Worm (Caenorhabditis elegans) whole organism, L2 larva: Measurements from ENCODE around the gene rmd-1.

ENCODE experiments used
- C34F6.9 ChIP-seq: fragments of 150-350 bp; optimal IDR thresholded peaks from 2 replicates; lab custom pipeline; 2014; ENCODE audit warnings: missing biosample characterization, missing genetic modification characterization
- F13H6.1 ChIP-seq: sonication (generic microtip); optimal IDR thresholded peaks from 2 replicates; lab custom pipeline; 2016; ENCODE audit warnings: missing genetic modification characterization, missing compliant biosample characterization
- R02D3.7 ChIP-seq: fragments of 150-350 bp; optimal IDR thresholded peaks from 2 replicates; lab custom pipeline; 2014; ENCODE audit warnings: missing biosample characterization, missing genetic modification characterization
- ama-1 ChIP-seq: fragments of 150-350 bp; optimal IDR thresholded peaks from 2 replicates; lab custom pipeline; 2018; ENCODE audit warnings: inconsistent platforms
- blmp-1 ChIP-seq: sonication (generic microtip); optimal IDR thresholded peaks from 2 replicates; lab custom pipeline; 2017; ENCODE audit warnings: missing genetic modification characterization, mild to moderate bottlenecking, missing compliant biosample characterization, antibody characterized with exemption, moderate library complexity; ENCODE audit not compliant: insufficient read depth
- ceh-16 ChIP-seq: fragments of 150-350 bp; optimal IDR thresholded peaks from 2 replicates; lab custom pipeline; 2014; ENCODE audit warnings: missing biosample characterization, missing genetic modification characterization
- ceh-82 ChIP-seq: fragments of 150-350 bp; optimal IDR thresholded peaks from 2 replicates; lab custom pipeline; 2014; ENCODE audit warnings: missing biosample characterization, missing genetic modification characterization
- crh-2 ChIP-seq: sonication (generic microtip); optimal IDR thresholded peaks from 2 replicates; lab custom pipeline; 2017; ENCODE audit warnings: missing biosample characterization, missing genetic modification characterization
- dmd-4 ChIP-seq: sonication (generic microtip); optimal IDR thresholded peaks from 2 replicates; lab custom pipeline; 2017; ENCODE audit warnings: missing biosample characterization, missing genetic modification characterization
- elt-1 ChIP-seq: fragments of 150-350 bp; optimal IDR thresholded peaks from 2 replicates; lab custom pipeline; 2014; ENCODE audit warnings: missing biosample characterization, missing genetic modification characterization
- elt-3 ChIP-seq: sonication (generic microtip); optimal IDR thresholded peaks from 2 replicates; lab custom pipeline; 2017; ENCODE audit warnings: missing biosample characterization, missing genetic modification characterization
- fos-1 ChIP-seq: fragments of 150-350 bp; optimal IDR thresholded peaks from 2 replicates; lab custom pipeline; 2014; ENCODE audit warnings: missing biosample characterization, missing genetic modification characterization
- gmeb-1 ChIP-seq: fragments of 150-350 bp; optimal IDR thresholded peaks from 2 replicates; lab custom pipeline; 2014; ENCODE audit warnings: missing biosample characterization, missing genetic modification characterization
- lin-13 ChIP-seq: fragments of 150-350 bp; optimal IDR thresholded peaks from 2 replicates; lab custom pipeline; 2014; ENCODE audit warnings: missing biosample characterization, missing genetic modification reagents, missing genetic modification characterization
- lin-39 ChIP-seq: fragments of 150-350 bp; optimal IDR thresholded peaks from 2 replicates; lab custom pipeline; 2014; ENCODE audit warnings: missing biosample characterization, missing genetic modification reagents, missing genetic modification characterization
- lsy-2 ChIP-seq, 2 experiments: fragments of 150-350 bp in 1 of 2; sonication (generic microtip) in 1 of 2; optimal IDR thresholded peaks; 2 replicates each; lab custom pipeline; 2014 to 2017; ENCODE audit warnings: missing biosample characterization in 2 of 2, missing genetic modification characterization in 2 of 2
- mbf-1 ChIP-seq: sonication (generic microtip); optimal IDR thresholded peaks from 2 replicates; lab custom pipeline; 2017; ENCODE audit warnings: missing biosample characterization, missing genetic modification characterization
- mdl-1 ChIP-seq, 2 experiments: fragments of 150-350 bp in 1 of 2; sonication (generic microtip) in 1 of 2; optimal IDR thresholded peaks; 2 replicates each; lab custom pipeline; 2017; ENCODE audit warnings: missing biosample characterization in 2 of 2, missing genetic modification characterization in 2 of 2
- nhr-11 ChIP-seq: fragments of 150-350 bp; optimal IDR thresholded peaks from 2 replicates; lab custom pipeline; 2014; ENCODE audit warnings: missing biosample characterization, missing genetic modification characterization
- nhr-12 ChIP-seq: fragments of 150-350 bp; optimal IDR thresholded peaks from 2 replicates; lab custom pipeline; 2014; ENCODE audit warnings: missing biosample characterization, missing genetic modification characterization
- nhr-129 ChIP-seq: fragments of 150-350 bp; optimal IDR thresholded peaks from 2 replicates; lab custom pipeline; 2014; ENCODE audit warnings: missing biosample characterization, missing genetic modification characterization
- nhr-21 ChIP-seq: fragments of 150-350 bp; optimal IDR thresholded peaks from 2 replicates; lab custom pipeline; 2014; ENCODE audit warnings: missing biosample characterization, missing genetic modification characterization
- nhr-237 ChIP-seq: fragments of 150-350 bp; optimal IDR thresholded peaks from 2 replicates; lab custom pipeline; 2014; ENCODE audit warnings: missing biosample characterization, missing genetic modification characterization
- nhr-25 ChIP-seq: fragments of 150-350 bp; sonication (generic microtip); optimal IDR thresholded peaks from 3 replicates; lab custom pipeline; 2014; ENCODE audit warnings: missing biosample characterization, missing genetic modification characterization
- nhr-6 ChIP-seq: fragments of 150-350 bp; optimal IDR thresholded peaks from 2 replicates; lab custom pipeline; 2014; ENCODE audit warnings: missing biosample characterization, missing genetic modification characterization
- nhr-77 ChIP-seq: fragments of 150-350 bp; optimal IDR thresholded peaks from 2 replicates; lab custom pipeline; 2014; ENCODE audit warnings: missing biosample characterization, missing genetic modification characterization
- sem-4 ChIP-seq: fragments of 150-350 bp; optimal IDR thresholded peaks from 2 replicates; lab custom pipeline; 2014; ENCODE audit warnings: missing biosample characterization, missing genetic modification reagents, missing genetic modification characterization
- skn-1 ChIP-seq: sonication (generic microtip); optimal IDR thresholded peaks from 2 replicates; lab custom pipeline; 2017; ENCODE audit warnings: missing biosample characterization, missing genetic modification characterization
- sma-3 ChIP-seq: sonication (generic microtip); optimal IDR thresholded peaks from 2 replicates; lab custom pipeline; 2016; ENCODE audit warnings: missing genetic modification reagents, missing genetic modification characterization, missing compliant biosample characterization
- sma-9 ChIP-seq, 2 experiments: fragments of 150-350 bp in 1 of 2; sonication (generic microtip) in 1 of 2; optimal IDR thresholded peaks; 2 replicates each; lab custom pipeline; 2014 to 2016; ENCODE audit warnings: missing genetic modification characterization in 2 of 2, mild to moderate bottlenecking in 1 of 2, missing biosample characterization in 1 of 2, missing compliant biosample characterization in 1 of 2, missing genetic modification reagents in 1 of 2, moderate library complexity in 1 of 2
- snpc-4 ChIP-seq: fragments of 150-350 bp; optimal IDR thresholded peaks from 2 replicates; lab custom pipeline; 2014; ENCODE audit warnings: missing biosample characterization, missing genetic modification characterization
- unc-39 ChIP-seq: fragments of 150-350 bp; optimal IDR thresholded peaks from 2 replicates; lab custom pipeline; 2014; ENCODE audit warnings: missing biosample characterization, missing genetic modification characterization
- unc-55 ChIP-seq: fragments of 150-350 bp; sonication (generic microtip); optimal IDR thresholded peaks from 3 replicates; lab custom pipeline; 2014; ENCODE audit warnings: missing biosample characterization, missing genetic modification reagents, missing genetic modification characterization
- unc-62 ChIP-seq: fragments of 150-350 bp; optimal IDR thresholded peaks from 2 replicates; lab custom pipeline; 2014; ENCODE audit warnings: missing biosample characterization, missing genetic modification reagents, missing genetic modification characterization
- zag-1 ChIP-seq: fragments of 150-350 bp; optimal IDR thresholded peaks from 2 replicates; lab custom pipeline; 2014; ENCODE audit warnings: missing biosample characterization, missing genetic modification characterization
- ztf-1 ChIP-seq: fragments of 200-800 bp; sonication (Bioruptor generic); conservative IDR thresholded peaks from 2 replicates; pipeline ENCODE4 v1.3.6; 2022; ENCODE audit warnings: missing genetic modification characterization, missing compliant biosample characterization
- ztf-11 ChIP-seq: sonication (generic microtip); optimal IDR thresholded peaks from 2 replicates; lab custom pipeline; 2017; ENCODE audit warnings: missing biosample characterization, missing genetic modification characterization
- ztf-4 ChIP-seq: fragments of 150-350 bp; optimal IDR thresholded peaks from 2 replicates; lab custom pipeline; 2014; ENCODE audit warnings: missing biosample characterization, missing genetic modification characterization

The rmd-1 gene

DNA sequence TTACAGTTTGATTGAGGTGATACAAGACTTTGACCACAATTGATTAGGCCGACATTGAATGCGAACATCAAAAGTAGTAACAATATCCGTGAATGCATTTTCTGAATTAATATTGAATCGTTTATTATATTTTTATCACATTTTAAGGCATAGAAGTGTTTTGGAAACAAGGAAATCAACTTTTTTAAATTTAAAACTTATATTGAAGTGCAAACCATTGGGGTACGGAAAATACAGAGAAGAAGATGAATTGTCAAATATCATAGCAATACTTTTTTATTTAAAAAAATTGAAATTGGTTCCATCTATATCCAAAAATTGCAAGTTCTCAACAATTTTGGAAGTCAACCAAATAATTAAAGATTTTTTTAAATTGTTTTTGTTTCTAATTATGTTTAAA, 15.7 kb upstream of the rmd-1 start, which contains the start of gene T05G5.1:
Gene T05G5.1 (minus strand): TSS at position 101 of the 400 bp plus-strand sequence.
- TF ChIP-seq mbf-1 (tag; lab: Kevin White, UChicago) (no peak), blmp-1 (tag; lab: Kevin White, UChicago) (no peak), lin-13 (GFP tag; lab: Kevin White, UChicago) (no peak), crh-2 (tag; lab: Kevin White, UChicago) (no peak), gmeb-1 (tag; lab: Kevin White, UChicago) (no peak), ztf-1 (no peak), nhr-6 (tag; lab: Kevin White, UChicago) (no peak), unc-62 (GFP tag; lab: Kevin White, UChicago) (no peak)

DNA sequence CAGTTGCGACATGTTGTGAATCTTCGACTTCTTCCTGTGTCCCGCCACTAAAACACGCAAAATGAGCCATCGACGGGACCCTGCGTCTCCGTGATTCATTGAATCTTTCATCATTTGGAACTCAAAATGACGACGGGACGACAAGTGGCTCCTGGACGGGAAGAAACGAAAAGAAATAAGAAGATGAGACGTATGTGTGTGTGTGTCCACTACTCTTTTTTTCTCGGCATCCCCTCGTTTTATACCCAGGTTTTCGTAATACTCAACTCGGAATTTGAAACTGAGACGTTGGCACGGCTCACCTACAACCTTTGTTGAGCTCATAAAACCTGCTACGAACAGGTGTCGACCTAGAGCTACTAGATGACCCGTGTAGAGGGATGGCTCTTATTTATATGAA, 14.4 kb upstream of the rmd-1 start:
- TF ChIP-seq nhr-129 (tag; lab: Kevin White, UChicago) (peak; percentile 59), C34F6.9 (tag; lab: Kevin White, UChicago) (peak; percentile 41), lsy-2 (tag; optimal IDR thresholded peaks at IDR 0.05; lab: Kevin White, UChicago) (peak in 1 of 2 experiments; percentile 16), nhr-237 (tag; lab: Kevin White, UChicago) (no peak), nhr-6 (tag; lab: Kevin White, UChicago) (no peak), sma-9 (GFP tag; optimal IDR thresholded peaks at IDR 0.05; lab: Kevin White, UChicago) (peak; percentile 10), sma-9 (tag; optimal IDR thresholded peaks at IDR 0.05; lab: Kevin White, UChicago) (no peak), F13H6.1 (tag; lab: Kevin White, UChicago) (peak; percentile 72)
- TF ChIP-seq, all 48 proteins: peak for 5

ce11 chrIII:9745333-9745897, 13.5 kb upstream of the rmd-1 start:
- no peak for TF ChIP-seq sma-3 (GFP tag; lab: Kevin White, UChicago)
- no peak for TF ChIP-seq nhr-21 (tag; lab: Kevin White, UChicago)
- no peak for TF ChIP-seq fos-1 (tag; lab: Kevin White, UChicago)
- no peak for TF ChIP-seq lsy-2 (tag; optimal IDR thresholded peaks at IDR 0.05; lab: Kevin White, UChicago)
- TF ChIP-seq, all 48 proteins: peak for 0

DNA sequence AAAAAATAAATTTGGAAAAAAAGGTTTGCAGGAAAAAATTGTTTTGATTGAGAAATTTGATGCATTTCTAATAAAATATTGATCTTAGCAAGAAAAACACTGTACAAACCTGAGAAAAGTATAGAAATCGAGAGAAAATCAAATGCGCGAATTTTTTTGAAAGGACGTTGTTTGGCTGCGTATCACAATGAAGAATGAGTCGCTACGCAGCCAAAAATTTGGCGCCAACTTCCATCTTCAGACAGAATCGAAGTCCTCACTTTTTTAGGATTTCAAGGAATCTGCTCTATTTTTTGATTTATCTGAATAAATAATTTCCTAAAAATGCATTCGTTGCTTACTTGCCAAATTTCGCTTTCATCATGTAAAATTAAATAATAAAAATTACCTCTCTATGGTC, 12.2 kb upstream of the rmd-1 start:
- TF ChIP-seq unc-62 (GFP tag; lab: Kevin White, UChicago) = no peak
- TF ChIP-seq C34F6.9 (tag; lab: Kevin White, UChicago) = no peak
- TF ChIP-seq nhr-12 (tag; lab: Kevin White, UChicago) = no peak
- TF ChIP-seq skn-1 = no peak
- no peak for TF ChIP-seq unc-55 (GFP tag; lab: Kevin White, UChicago)
- TF ChIP-seq ztf-4 (tag; lab: Kevin White, UChicago) = no peak
- TF ChIP-seq nhr-25 (tag; lab: Kevin White, UChicago) = no peak
- no peak for TF ChIP-seq crh-2 (tag; lab: Kevin White, UChicago)
- no peak for TF ChIP-seq ceh-16 (tag; lab: Kevin White, UChicago)
- no peak for TF ChIP-seq ama-1 (lab: Kevin White, UChicago)

ce11 chrIII:9747133-9747532, 11.8 kb upstream of the rmd-1 start, which contains the start of the genes iff-1 and cdk-1:
Gene iff-1 (minus strand): TSS chrIII:9747193.
Gene cdk-1 (plus strand): TSS chrIII:9747472.
- no peak for TF ChIP-seq ztf-11
- no peak for TF ChIP-seq sem-4
- TF ChIP-seq crh-2 (tag; lab: Kevin White, UChicago) = no peak
- no peak for TF ChIP-seq elt-3 (tag; lab: Kevin White, UChicago)
- TF ChIP-seq nhr-129 (tag; lab: Kevin White, UChicago) = peak; percentile 78
- TF ChIP-seq sma-9 (GFP tag; optimal IDR thresholded peaks at IDR 0.05; lab: Kevin White, UChicago) = no peak
- TF ChIP-seq sma-9 (tag; optimal IDR thresholded peaks at IDR 0.05; lab: Kevin White, UChicago) = no peak
- no peak for TF ChIP-seq R02D3.7 (tag; lab: Kevin White, UChicago)
- TF ChIP-seq nhr-77 = no peak
- TF ChIP-seq unc-55 (GFP tag; lab: Kevin White, UChicago) = peak; percentile 77
- TF ChIP-seq ztf-1 = no peak
- peak; percentile 32 for TF ChIP-seq C34F6.9 (tag; lab: Kevin White, UChicago)
- TF ChIP-seq ceh-16 (tag; lab: Kevin White, UChicago) = no peak
- TF ChIP-seq ceh-82 = no peak
- TF ChIP-seq elt-1 (tag; lab: Kevin White, UChicago) = no peak
- TF ChIP-seq lin-39 (tag; lab: Kevin White, UChicago) = no peak
- no peak for TF ChIP-seq F13H6.1 (tag; lab: Kevin White, UChicago)
- no peak for TF ChIP-seq dmd-4 (tag; lab: Kevin White, UChicago)
- peak; percentile 0 for TF ChIP-seq lin-13 (GFP tag; lab: Kevin White, UChicago)
- peak; percentile 25 for TF ChIP-seq fos-1 (tag; lab: Kevin White, UChicago)
- TF ChIP-seq nhr-11 (tag; lab: Kevin White, UChicago) = no peak
- TF ChIP-seq snpc-4 (tag; lab: Kevin White, UChicago) = no peak
- no peak for TF ChIP-seq unc-39 (tag; lab: Kevin White, UChicago)
- no peak for TF ChIP-seq zag-1 (tag; lab: Kevin White, UChicago)
- no peak for TF ChIP-seq mdl-1 (tag; optimal IDR thresholded peaks at IDR 0.05; lab: Kevin White, UChicago)
- TF ChIP-seq lsy-2 (tag; optimal IDR thresholded peaks at IDR 0.05; lab: Kevin White, UChicago) = peak in 1 of 2 experiments; percentile 66
- TF ChIP-seq skn-1 = no peak
- TF ChIP-seq gmeb-1 (tag; lab: Kevin White, UChicago) = peak; percentile 83
